Worm (Caenorhabditis elegans) whole organism, young adult: ENCODE data around the gene sup-12.

Source experiments
- F49E8.2 ChIP-seq: sonication (generic microtip); optimal IDR thresholded peaks from 3 replicates; lab custom pipeline; 2017; ENCODE audit warnings: missing genetic modification characterization, mild to moderate bottlenecking, missing compliant biosample characterization, antibody characterized with exemption, moderate library complexity; ENCODE audit not compliant: insufficient read depth
- Y53F4B.3 ChIP-seq: fragments of 200-800 bp; sonication (Bioruptor generic); IDR thresholded peaks from 2 replicates; pipeline ENCODE4 v1.3.6; 2022; ENCODE audit warnings: missing genetic modification reagents, missing genetic modification characterization, missing compliant biosample characterization
- ama-1 ChIP-seq, 3 experiments: fragments of 150-350 bp in 1 of 3; sonication (generic microtip) in 2 of 3; optimal IDR thresholded peaks; 2 replicates each; lab custom pipeline; 2014 to 2018; ENCODE audit warnings: missing biosample characterization in 2 of 3, missing genetic modification characterization in 2 of 3, missing genetic modification reagents in 2 of 3
- aptf-3 ChIP-seq: fragments of 200-800 bp; sonication (Bioruptor generic); IDR thresholded peaks from 2 replicates; pipeline ENCODE4 v1.3.6; 2022; ENCODE audit warnings: missing genetic modification characterization, missing compliant biosample characterization
- bed-1 ChIP-seq: fragments of 200-800 bp; sonication (Bioruptor generic); IDR thresholded peaks from 2 replicates; pipeline ENCODE4 v1.3.6; 2022; ENCODE audit warnings: missing genetic modification reagents, missing genetic modification characterization, missing compliant biosample characterization
- bed-2 ChIP-seq: fragments of 200-800 bp; sonication (Bioruptor generic); IDR thresholded peaks from 2 replicates; pipeline ENCODE4 v1.3.6; 2022; ENCODE audit warnings: missing genetic modification reagents, missing genetic modification characterization, missing compliant biosample characterization
- madf-6 ChIP-seq: fragments of 200-800 bp; sonication (Bioruptor generic); IDR thresholded peaks from 2 replicates; pipeline ENCODE4 v1.3.6; 2022; ENCODE audit warnings: missing genetic modification reagents, missing genetic modification characterization, missing compliant biosample characterization
- mcd-1 ChIP-seq: fragments of 200-800 bp; sonication (Bioruptor generic); IDR thresholded peaks from 2 replicates; pipeline ENCODE4 v1.3.6; 2022; ENCODE audit warnings: missing genetic modification reagents, missing genetic modification characterization, missing compliant biosample characterization
- pha-4 ChIP-seq: fragments of 150-350 bp; sonication (generic microtip); optimal IDR thresholded peaks from 2 replicates; lab custom pipeline; 2014; ENCODE audit warnings: missing biosample characterization, missing genetic modification reagents, missing genetic modification characterization
- rpc-1 ChIP-seq, 2 experiments: fragments of 150-350 bp in 1 of 2; sonication (generic microtip) in 1 of 2; optimal IDR thresholded peaks; 2 replicates each; lab custom pipeline; 2014 to 2018; ENCODE audit warnings: missing biosample characterization in 1 of 2, missing genetic modification characterization in 1 of 2, missing genetic modification reagents in 1 of 2, missing genotype in 1 of 2
- snpc-3.4 ChIP-seq: sonication (generic microtip); optimal IDR thresholded peaks from 2 replicates; lab custom pipeline; 2017; ENCODE audit warnings: missing genetic modification characterization, mild to moderate bottlenecking, missing compliant biosample characterization, antibody characterized with exemption, moderate library complexity, missing genotype, missing genetic modification reagents
- snpc-4 ChIP-seq, 5 experiments: fragments of 150-350 bp in 1 of 5; sonication (generic microtip) in 4 of 5; optimal IDR thresholded peaks; 2 replicates each; lab custom pipeline; 2014 to 2018; ENCODE audit warnings: missing genetic modification characterization in 5 of 5, missing biosample characterization in 3 of 5, antibody characterized with exemption in 2 of 5, mild to moderate bottlenecking in 2 of 5, missing compliant biosample characterization in 2 of 5, missing genotype in 2 of 5, moderate library complexity in 2 of 5, missing genetic modification reagents in 1 of 5
- unc-62 ChIP-seq: fragments of 150-350 bp; optimal IDR thresholded peaks from 2 replicates; lab custom pipeline; 2014; ENCODE audit warnings: missing biosample characterization, missing genetic modification reagents, missing genetic modification characterization
- ztf-6 ChIP-seq: fragments of 200-800 bp; sonication (Bioruptor generic); IDR thresholded peaks from 2 replicates; pipeline ENCODE4 v1.3.6; 2022; ENCODE audit warnings: missing genetic modification reagents, missing genetic modification characterization, missing compliant biosample characterization

DNA sequence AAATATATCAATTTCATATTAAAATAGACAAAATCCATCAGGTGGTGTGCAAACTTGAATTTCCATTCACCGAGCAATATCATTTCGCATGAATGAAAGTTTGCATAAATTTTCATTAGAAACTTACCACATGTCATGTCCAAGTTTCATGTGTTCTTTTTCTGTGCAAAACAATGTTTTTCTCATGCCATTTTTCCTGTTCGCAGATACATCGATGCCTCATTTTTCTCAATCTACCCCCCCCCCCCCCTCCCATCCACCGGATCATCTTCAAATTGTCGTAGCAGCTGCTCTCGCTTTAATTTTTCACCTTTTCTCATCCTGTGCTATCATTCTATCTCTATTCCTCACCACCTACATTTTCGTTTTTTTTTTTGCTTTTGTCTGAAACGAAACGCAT, 34.6 kb downstream of the sup-12 start, which contains the start of gene T19D2.3:
- TF ChIP-seq madf-6 (no peak), snpc-3.4 (tag; lab: Kevin White, UChicago) (no peak), mcd-1 (no peak), ama-1 (optimal IDR thresholded peaks at IDR 0.05; lab: Kevin White, UChicago) (no peak), ama-1 (GFP tag; optimal IDR thresholded peaks at IDR 0.05; lab: Kevin White, UChicago) (no peak), bed-2 (GFP tag; lab: Robert Waterston, UW) (no peak), Y53F4B.3 (no peak), unc-62 (GFP tag; lab: Kevin White, UChicago) (no peak), bed-1 (GFP tag; lab: Robert Waterston, UW) (no peak), pha-4 (no peak), ztf-6 (GFP tag; lab: Robert Waterston, UW) (no peak), F49E8.2 (tag; lab: Kevin White, UChicago) (no peak), snpc-4 (GFP tag; optimal IDR thresholded peaks at IDR 0.05; lab: Kevin White, UChicago) (no peak), snpc-4 (tag; optimal IDR thresholded peaks at IDR 0.05; lab: Kevin White, UChicago) (no peak), aptf-3 (GFP tag; lab: Robert Waterston, UW) (no peak), rpc-1 (optimal IDR thresholded peaks at IDR 0.05; lab: Kevin White, UChicago) (no peak), rpc-1 (tag; optimal IDR thresholded peaks at IDR 0.05; lab: Kevin White, UChicago) (no peak)
